Worm (Caenorhabditis elegans): ENCODE measurements around the gene ZC178.2.

DNA sequence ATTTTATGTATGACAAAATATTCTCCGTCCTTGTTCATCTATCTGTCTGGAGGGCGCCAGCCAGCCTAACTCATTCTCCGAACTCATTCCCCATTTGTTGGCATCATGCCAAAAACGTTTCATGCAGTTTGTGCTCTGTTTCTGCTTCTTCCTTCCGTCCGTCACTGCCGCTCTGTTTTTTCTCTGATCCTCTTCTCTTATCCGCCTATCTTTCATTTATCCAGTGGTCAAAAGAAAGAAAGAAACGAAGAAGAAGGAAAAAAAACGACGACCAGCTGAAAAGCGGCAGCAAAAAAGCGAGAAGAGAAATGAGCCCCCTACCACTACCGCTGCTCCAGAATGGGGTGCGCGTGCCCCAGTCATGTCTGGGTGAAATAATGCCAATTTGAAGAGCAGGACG is 48.8 kb downstream of the ZC178.2 start:
- TF ChIP-seq pha-4 (GFP tag; IDR thresholded peaks at IDR 0.05) (no peak), pha-4 (tag; optimal IDR thresholded peaks at IDR 0.05) (no peak), mep-1 (tag; optimal IDR thresholded peaks at IDR 0.05) (peak; percentile 17), F49E8.2 (tag; optimal IDR thresholded peaks at IDR 0.05; ENCODE audit: borderline replicate concordance) (no peak), pqm-1 (tag; optimal IDR thresholded peaks at IDR 0.05) (no peak), nhr-237 (tag; optimal IDR thresholded peaks at IDR 0.05) (no peak), ceh-82 (tag; optimal IDR thresholded peaks at IDR 0.05) (no peak), nhr-111 (GFP tag; optimal IDR thresholded peaks at IDR 0.05) (no peak), daf-19 (GFP tag; conservative IDR thresholded peaks at IDR 0.05) (no peak), snpc-4 (tag; optimal IDR thresholded peaks at IDR 0.05) (no peak), ama-1 (optimal IDR thresholded peaks at IDR 0.05) (no peak), nhr-76 (tag; optimal IDR thresholded peaks at IDR 0.05) (no peak), ZK546.5 (tag; optimal IDR thresholded peaks at IDR 0.05) (no peak), jun-1 (tag; optimal IDR thresholded peaks at IDR 0.05) (no peak)
